Fruit fly (Drosophila melanogaster) whole organism, embryonic: ENCODE measurements around the gene CG2493.

Experiments used
- Asciz ChIP-seq: fragments of 200-800 bp; sonication (Bioruptor generic); optimal IDR thresholded peaks from 2 replicates; lab custom pipeline; 2017; ENCODE audit warnings: missing biosample characterization, mild to moderate bottlenecking, missing genetic modification characterization, missing genetic modification reagents
- B-H2 ChIP-seq: fragments of 200-800 bp; sonication (Bioruptor generic); optimal IDR thresholded peaks from 2 replicates; lab custom pipeline; 2018; ENCODE audit warnings: missing biosample characterization, mild to moderate bottlenecking, missing genetic modification characterization
- CG10267 ChIP-seq: fragments of 200-800 bp; sonication (Bioruptor generic); optimal IDR thresholded peaks from 2 replicates; lab custom pipeline; 2018; ENCODE audit warnings: missing biosample characterization, mild to moderate bottlenecking, missing genetic modification characterization, moderate library complexity
- CG10431 ChIP-seq: fragments of 200-800 bp; sonication (Bioruptor generic); optimal IDR thresholded peaks from 3 replicates; lab custom pipeline; 2018; ENCODE audit warnings: missing biosample characterization, mild to moderate bottlenecking, missing genetic modification characterization
- CG11085 ChIP-seq: fragments of 200-800 bp; sonication (Bioruptor generic); IDR thresholded peaks from 2 replicates; pipeline ENCODE4 v1.3.6; 2022; ENCODE audit warnings: missing biosample characterization, missing genetic modification characterization
- CG13424 ChIP-seq: fragments of 200-800 bp; sonication (Bioruptor generic); optimal IDR thresholded peaks from 2 replicates; lab custom pipeline; 2019; ENCODE audit warnings: missing biosample characterization, mild to moderate bottlenecking, missing genetic modification characterization, moderate library complexity
- CG15601 ChIP-seq: fragments of 200-800 bp; sonication (Bioruptor generic); optimal IDR thresholded peaks from 3 replicates; lab custom pipeline; 2019; ENCODE audit warnings: missing biosample characterization, mild to moderate bottlenecking, missing genetic modification characterization, moderate library complexity
- CG1602 ChIP-seq: fragments of 200-800 bp; sonication (Bioruptor generic); optimal IDR thresholded peaks from 3 replicates; lab custom pipeline; 2016; ENCODE audit warnings: missing biosample characterization, missing genetic modification characterization
- CG17361 ChIP-seq: fragments of 200-800 bp; sonication (Bioruptor generic); IDR thresholded peaks from 3 replicates; pipeline ENCODE4 v1.3.6; 2022; ENCODE audit warnings: missing biosample characterization, missing genetic modification characterization
- CG17802 ChIP-seq: fragments of 200-800 bp; sonication (Bioruptor generic); optimal IDR thresholded peaks from 2 replicates; lab custom pipeline; 2018; ENCODE audit warnings: missing biosample characterization, mild to moderate bottlenecking, missing genetic modification characterization, moderate library complexity
- CG18599 ChIP-seq: fragments of 200-800 bp; sonication (Bioruptor generic); optimal IDR thresholded peaks from 3 replicates; lab custom pipeline; 2017; ENCODE audit warnings: missing biosample characterization, missing genetic modification characterization, mild to moderate bottlenecking, moderate library complexity, missing genetic modification reagents
- CG2120 ChIP-seq: fragments of 200-800 bp; sonication (Bioruptor generic); optimal IDR thresholded peaks from 3 replicates; lab custom pipeline; 2016; ENCODE audit warnings: missing biosample characterization, missing genetic modification characterization
- CG2129 ChIP-seq: fragments of 200-800 bp; sonication (Bioruptor generic); IDR thresholded peaks from 2 replicates; pipeline ENCODE4 v1.3.6; 2022; ENCODE audit warnings: missing biosample characterization, missing genetic modification characterization; ENCODE audit not compliant: partially characterized antibody
- CG42726 ChIP-seq: fragments of 200-800 bp; sonication (Bioruptor generic); IDR thresholded peaks from 2 replicates; pipeline ENCODE4 v1.3.6; 2022; ENCODE audit warnings: missing biosample characterization, missing genetic modification characterization; ENCODE audit not compliant: partially characterized antibody
- CG4617 ChIP-seq: fragments of 200-800 bp; sonication (Bioruptor generic); optimal IDR thresholded peaks from 3 replicates; lab custom pipeline; 2016; ENCODE audit warnings: missing biosample characterization, missing genetic modification characterization, borderline replicate concordance
- CG4707 ChIP-seq: fragments of 200-800 bp; sonication (Bioruptor generic); optimal IDR thresholded peaks from 2 replicates; lab custom pipeline; 2018; ENCODE audit warnings: missing biosample characterization, mild to moderate bottlenecking, missing genetic modification characterization, moderate library complexity
- CG6791 ChIP-seq: fragments of 200-800 bp; sonication (Bioruptor generic); IDR thresholded peaks from 3 replicates; pipeline ENCODE4 v1.3.6; 2022; ENCODE audit warnings: missing biosample characterization, missing genetic modification characterization; ENCODE audit not compliant: partially characterized antibody
- CG7271 ChIP-seq: fragments of 200-800 bp; sonication (Bioruptor generic); optimal IDR thresholded peaks from 2 replicates; lab custom pipeline; 2018; ENCODE audit warnings: missing biosample characterization, mild to moderate bottlenecking, missing genetic modification characterization, moderate library complexity
- CG8388 ChIP-seq: fragments of 200-800 bp; sonication (Bioruptor generic); optimal IDR thresholded peaks from 2 replicates; lab custom pipeline; 2019; ENCODE audit warnings: missing biosample characterization, mild to moderate bottlenecking, missing genetic modification characterization, moderate library complexity
- CoRest ChIP-seq: fragments of 200-800 bp; sonication (Bioruptor generic); optimal IDR thresholded peaks from 3 replicates; lab custom pipeline; 2018; ENCODE audit warnings: missing biosample characterization, mild to moderate bottlenecking, missing genetic modification characterization, moderate library complexity
- Deaf1 ChIP-seq: fragments of 200-800 bp; optimal IDR thresholded peaks from 3 replicates; lab custom pipeline; 2019; ENCODE audit warnings: missing biosample characterization, mild to moderate bottlenecking, missing genetic modification characterization, moderate library complexity
- Doc3 ChIP-seq: fragments of 200-800 bp; sonication (Bioruptor generic); IDR thresholded peaks from 3 replicates; pipeline ENCODE4 v1.3.6; 2022; ENCODE audit warnings: missing biosample characterization, missing genetic modification characterization; ENCODE audit not compliant: partially characterized antibody
- ERR ChIP-seq: fragments of 200-800 bp; sonication (Bioruptor generic); optimal IDR thresholded peaks from 2 replicates; lab custom pipeline; 2016; ENCODE audit warnings: missing biosample characterization, missing genetic modification characterization
- HLH3B ChIP-seq: fragments of 200-800 bp; sonication (Bioruptor generic); IDR thresholded peaks from 2 replicates; pipeline ENCODE4 v1.3.6; 2022; ENCODE audit warnings: missing biosample characterization, missing genetic modification characterization
- Hr39 ChIP-seq: fragments of >200 bp; optimal IDR thresholded peaks from 2 replicates; lab custom pipeline; 2017
- Hr78 ChIP-seq, 2 experiments: fragments of 200-800 bp in 1 of 2; fragments of >200 bp in 1 of 2; sonication (Bioruptor generic) in 1 of 2; optimal IDR thresholded peaks; 2 replicates each; lab custom pipeline; 2017 to 2019; ENCODE audit warnings: missing biosample characterization in 2 of 2, missing genetic modification characterization in 2 of 2, mild to moderate bottlenecking in 1 of 2, moderate library complexity in 1 of 2
- Optix ChIP-seq: fragments of 200-800 bp; sonication (Bioruptor generic); IDR thresholded peaks from 3 replicates; pipeline ENCODE4 v1.3.6; 2022; ENCODE audit warnings: missing biosample characterization, missing genetic modification characterization
- Rx ChIP-seq: fragments of 200-800 bp; sonication (Bioruptor generic); IDR thresholded peaks from 2 replicates; pipeline ENCODE4 v1.3.6; 2022; ENCODE audit warnings: missing biosample characterization, missing genetic modification characterization
- Six4 ChIP-seq: fragments of 200-800 bp; sonication (Bioruptor generic); optimal IDR thresholded peaks from 2 replicates; lab custom pipeline; 2016; ENCODE audit warnings: missing biosample characterization, missing genetic modification characterization
- Sox100B ChIP-seq: fragments of 200-800 bp; sonication (Bioruptor generic); optimal IDR thresholded peaks from 3 replicates; lab custom pipeline; 2018; ENCODE audit warnings: missing biosample characterization, mild to moderate bottlenecking, missing genetic modification characterization
- Stat92E ChIP-seq, 3 experiments: fragments of >200 bp in 2 of 3; fragments of 200-800 bp in 1 of 3; sonication (Bioruptor generic) in 1 of 3; optimal IDR thresholded peaks; 2 replicates each; lab custom pipeline; 2017 to 2019; ENCODE audit warnings: missing biosample characterization in 3 of 3, missing genetic modification characterization in 3 of 3, mild to moderate bottlenecking in 1 of 3, moderate library complexity in 1 of 3
- Vsx1 ChIP-seq: fragments of 200-800 bp; sonication (Bioruptor generic); optimal IDR thresholded peaks from 2 replicates; lab custom pipeline; 2017; ENCODE audit warnings: missing biosample characterization, mild to moderate bottlenecking, missing genetic modification characterization, missing genetic modification reagents
- YL-1 ChIP-seq: fragments of 200-800 bp; sonication (Bioruptor generic); optimal IDR thresholded peaks from 3 replicates; lab custom pipeline; 2017; ENCODE audit warnings: missing biosample characterization, mild to moderate bottlenecking, missing genetic modification characterization
- ase ChIP-seq: fragments of 200-800 bp; sonication (Bioruptor generic); IDR thresholded peaks from 3 replicates; pipeline ENCODE4 v1.3.6; 2022; ENCODE audit warnings: missing biosample characterization, missing genetic modification characterization
- bcd ChIP-seq: fragments of 200-800 bp; sonication (Bioruptor generic); optimal IDR thresholded peaks from 2 replicates; lab custom pipeline; 2017; ENCODE audit warnings: missing biosample characterization, mild to moderate bottlenecking, missing genetic modification characterization
- crc ChIP-seq: fragments of 200-800 bp; sonication (Bioruptor generic); optimal IDR thresholded peaks from 2 replicates; lab custom pipeline; 2016; ENCODE audit warnings: missing biosample characterization, missing genetic modification characterization
- dimm ChIP-seq: fragments of 200-800 bp; sonication (Bioruptor generic); IDR thresholded peaks from 2 replicates; pipeline ENCODE4 v1.3.6; 2022; ENCODE audit warnings: missing biosample characterization, missing genetic modification characterization
- emc ChIP-seq: fragments of 200-800 bp; sonication (Bioruptor generic); optimal IDR thresholded peaks from 2 replicates; lab custom pipeline; 2016; ENCODE audit warnings: missing biosample characterization, missing genetic modification characterization
- hkb ChIP-seq, 2 experiments: fragments of 200-800 bp in 1 of 2; fragments of >200 bp in 1 of 2; sonication (Bioruptor generic) in 1 of 2; IDR thresholded peaks in 1 of 2; optimal IDR thresholded peaks in 1 of 2; 2 replicates each; pipeline versions ENCODE4 v1.3.6 to Lab custom; 2017 to 2022; ENCODE audit warnings: missing biosample characterization in 1 of 2, missing genetic modification characterization in 1 of 2
- jing ChIP-seq: fragments of 200-800 bp; sonication (Bioruptor generic); optimal IDR thresholded peaks from 2 replicates; lab custom pipeline; 2018; ENCODE audit warnings: missing biosample characterization, mild to moderate bottlenecking, missing genetic modification characterization
- kni ChIP-seq: fragments of 200-800 bp; sonication (Bioruptor generic); optimal IDR thresholded peaks from 3 replicates; lab custom pipeline; 2017; ENCODE audit warnings: mild to moderate bottlenecking, missing biosample characterization, missing genetic modification reagents, missing genetic modification characterization
- maf-S ChIP-seq: fragments of 200-800 bp; sonication (Bioruptor generic); optimal IDR thresholded peaks from 2 replicates; lab custom pipeline; 2016; ENCODE audit warnings: missing biosample characterization, missing genetic modification characterization
- prd ChIP-seq, 3 experiments: fragments of >200 bp in 2 of 3; fragments of 200-800 bp in 1 of 3; sonication (Bioruptor generic) in 1 of 3; optimal IDR thresholded peaks in 2 of 3; IDR thresholded peaks in 1 of 3; 2 replicates in 2 of 3; 3 replicates in 1 of 3; pipeline versions ENCODE4 v1.3.6 to Lab custom; 2017 to 2022; ENCODE audit warnings: missing biosample characterization in 1 of 3, missing genetic modification characterization in 1 of 3
- run ChIP-seq: fragments of 200-800 bp; sonication (Bioruptor generic); optimal IDR thresholded peaks from 3 replicates; lab custom pipeline; 2018; ENCODE audit warnings: missing biosample characterization, mild to moderate bottlenecking, missing genetic modification characterization
- stwl ChIP-seq: fragments of 200-800 bp; sonication (Bioruptor generic); optimal IDR thresholded peaks from 3 replicates; lab custom pipeline; 2018; ENCODE audit warnings: missing biosample characterization, mild to moderate bottlenecking, missing genetic modification characterization, moderate library complexity
- tx ChIP-seq: fragments of 200-800 bp; sonication (Bioruptor generic); optimal IDR thresholded peaks from 2 replicates; lab custom pipeline; 2016; ENCODE audit warnings: missing biosample characterization, missing genetic modification characterization

Gene CG2493

DNA sequence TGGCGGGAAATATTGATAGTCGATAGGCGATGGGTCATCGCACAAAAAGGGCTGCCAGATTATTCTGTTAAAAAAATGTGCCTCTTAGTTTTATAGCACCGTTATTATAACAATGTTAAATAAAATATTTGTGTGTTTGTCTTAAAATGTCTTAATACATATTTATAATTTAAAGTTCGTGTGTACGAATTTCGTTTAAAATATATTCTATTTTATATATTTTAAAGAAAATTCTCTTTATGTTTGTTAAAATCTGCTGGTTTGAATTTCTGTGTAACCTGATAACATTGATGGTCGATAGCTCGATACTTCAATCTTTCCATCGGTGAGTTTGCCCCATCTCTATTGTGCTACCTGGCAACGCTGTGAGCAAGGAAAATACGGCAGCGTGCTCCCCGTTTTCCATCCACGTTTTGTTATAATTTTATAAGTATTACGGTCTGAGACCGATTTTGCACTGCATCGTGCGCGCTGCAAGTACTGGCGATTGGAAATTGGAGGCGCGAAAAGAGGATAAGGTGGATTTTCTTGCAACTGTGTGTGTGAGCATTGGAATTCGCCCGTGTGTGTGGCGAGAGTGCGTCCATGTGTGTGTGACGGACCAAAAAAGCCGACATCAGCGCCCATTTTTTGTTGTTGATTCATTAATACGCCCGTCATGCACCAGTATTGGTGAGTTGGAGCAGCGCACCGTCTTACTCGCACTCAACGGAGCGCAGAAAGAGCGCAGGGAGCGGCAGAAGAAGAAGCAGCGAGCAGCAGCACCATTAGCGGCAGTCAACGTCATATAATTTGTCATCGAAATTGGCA lies 46.3 kb downstream of the CG2493 start, which contains the start of the genes CG10949 and Arpc2 (continued):
- peak; percentile 73 for TF ChIP-seq CG42726 (GFP tag; lab: Robert Waterston, UW)
- no peak for TF ChIP-seq jing (GFP tag; lab: Kevin White, UChicago)
- no peak for TF ChIP-seq Hr39 (lab: Kevin White, UChicago)
- TF ChIP-seq CG1602 (GFP tag; lab: Kevin White, UChicago) = peak; percentile 20
- peak; percentile 84 for TF ChIP-seq CoRest (tag; lab: Kevin White, UChicago)
- TF ChIP-seq Doc3 = peak; percentile 39; the same call in 1 of the 3 replicates
- TF ChIP-seq bcd (GFP tag; lab: Kevin White, UChicago) = peak; percentile 13
- no peak for TF ChIP-seq prd (optimal IDR thresholded peaks at IDR 0.05; lab: Kevin White, UChicago)
- peak; percentile 59; the same call in 1 of the 3 replicates for TF ChIP-seq prd (GFP tag; IDR thresholded peaks at IDR 0.05; lab: Robert Waterston, UW)
- peak; percentile 66 for TF ChIP-seq CG10267
- peak; percentile 31 for TF ChIP-seq Deaf1 (tag; lab: Kevin White, UChicago)
- no peak for TF ChIP-seq ERR (GFP tag; lab: Kevin White, UChicago)
- peak; percentile 58 for TF ChIP-seq CG2120 (GFP tag; lab: Kevin White, UChicago)
- TF ChIP-seq Sox100B = peak; percentile 64
- no peak for TF ChIP-seq crc (GFP tag; lab: Kevin White, UChicago)
- no peak for TF ChIP-seq Rx (GFP tag; lab: Robert Waterston, UW)
- TF ChIP-seq HLH3B (GFP tag; lab: Robert Waterston, UW) = peak; percentile 25; the same call in 1 of the 2 replicates
- TF ChIP-seq CG13424 (tag; lab: Kevin White, UChicago) = peak; percentile 77
- TF ChIP-seq Vsx1 (GFP tag; lab: Kevin White, UChicago) = no peak
- TF ChIP-seq CG7271 = no peak
- TF ChIP-seq Stat92E (GFP tag; optimal IDR thresholded peaks at IDR 0.05; lab: Kevin White, UChicago) = no peak
- TF ChIP-seq CG11085 (GFP tag; lab: Robert Waterston, UW) = no peak; the same call in 1 of the 2 replicates
- TF ChIP-seq CG6791 (GFP tag; lab: Robert Waterston, UW) = peak; percentile 60; the same call in 2 of the 3 replicates
- peak; percentile 76 for TF ChIP-seq kni (GFP tag; lab: Kevin White, UChicago)
- TF ChIP-seq CG18599 = peak; percentile 53
- TF ChIP-seq Optix (GFP tag; lab: Robert Waterston, UW) = no peak
- TF ChIP-seq run (tag; lab: Kevin White, UChicago) = no peak
- TF ChIP-seq CG2129 = no peak
- peak; percentile 61 for TF ChIP-seq B-H2 (GFP tag; lab: Kevin White, UChicago)
- no peak for TF ChIP-seq ase (GFP tag; lab: Robert Waterston, UW)
- TF ChIP-seq dimm (GFP tag; lab: Robert Waterston, UW) = no peak
- TF ChIP-seq Six4 (GFP tag; lab: Kevin White, UChicago) = peak; percentile 26
- TF ChIP-seq tx (GFP tag; lab: Kevin White, UChicago) = no peak
- TF ChIP-seq CG4617 = peak; percentile 49
- no peak for TF ChIP-seq emc (GFP tag; lab: Kevin White, UChicago)
- TF ChIP-seq YL-1 (GFP tag; lab: Kevin White, UChicago) = peak; percentile 74
- TF ChIP-seq CG15601 = peak; percentile 67
- no peak for TF ChIP-seq Hr78 (GFP tag; optimal IDR thresholded peaks at IDR 0.05; lab: Kevin White, UChicago)
- no peak for TF ChIP-seq CG17802 (tag; lab: Kevin White, UChicago)
- peak; percentile 84 for TF ChIP-seq CG17361 (GFP tag; lab: Robert Waterston, UW)
- peak; percentile 66 for TF ChIP-seq stwl (tag; lab: Kevin White, UChicago)
- TF ChIP-seq hkb (optimal IDR thresholded peaks at IDR 0.05; lab: Kevin White, UChicago) = no peak
- no peak for TF ChIP-seq hkb (GFP tag; IDR thresholded peaks at IDR 0.05; lab: Robert Waterston, UW)
- TF ChIP-seq Asciz (GFP tag; lab: Kevin White, UChicago) = no peak
- TF ChIP-seq CG4707 (GFP tag; lab: Kevin White, UChicago) = no peak
- TF ChIP-seq maf-S = no peak
- TF ChIP-seq CG10431 (GFP tag; lab: Kevin White, UChicago) = no peak
- peak; percentile 29 for TF ChIP-seq CG8388 (GFP tag; lab: Kevin White, UChicago)
